Worm (Caenorhabditis elegans) whole organism, midembryonic: ENCODE data around the gene nas-7.

Experiments used
- T22C8.4 ChIP-seq: fragments of 200-800 bp; sonication (Bioruptor generic); IDR thresholded peaks from 2 replicates; pipeline ENCODE4 v1.3.6; 2022; ENCODE audit warnings: missing genetic modification characterization, missing compliant biosample characterization
- cog-1 ChIP-seq: sonication (generic microtip); optimal IDR thresholded peaks from 2 replicates; lab custom pipeline; 2016; ENCODE audit warnings: missing genetic modification characterization, missing compliant biosample characterization
- flt-1 ChIP-seq: fragments of 200-800 bp; sonication (Bioruptor generic); IDR thresholded peaks from 2 replicates; pipeline ENCODE4 v1.3.6; 2022; ENCODE audit warnings: missing genetic modification characterization, missing compliant biosample characterization
- klf-2 ChIP-seq: fragments of 200-800 bp; sonication (Bioruptor generic); conservative IDR thresholded peaks from 2 replicates; pipeline ENCODE4 v1.3.6; 2022; ENCODE audit warnings: missing genetic modification reagents, missing genetic modification characterization, missing compliant biosample characterization
- ref-1 ChIP-seq: fragments of 200-800 bp; sonication (Bioruptor generic); conservative IDR thresholded peaks from 2 replicates; pipeline ENCODE4 v1.3.6; 2022; ENCODE audit warnings: missing genetic modification reagents, missing genetic modification characterization, missing compliant biosample characterization
- tab-1 ChIP-seq: fragments of 200-800 bp; sonication (Bioruptor generic); IDR thresholded peaks from 2 replicates; pipeline ENCODE4 v1.3.6; 2022; ENCODE audit warnings: missing genetic modification characterization, missing compliant biosample characterization
- ztf-23 ChIP-seq: fragments of 200-800 bp; sonication (Bioruptor generic); IDR thresholded peaks from 2 replicates; pipeline ENCODE4 v1.3.6; 2022; ENCODE audit warnings: missing genetic modification reagents, missing genetic modification characterization, missing compliant biosample characterization
- ztf-29 ChIP-seq: fragments of 200-800 bp; sonication (Bioruptor generic); IDR thresholded peaks from 2 replicates; pipeline ENCODE4 v1.3.6; 2022; ENCODE audit warnings: missing genetic modification reagents, missing genetic modification characterization, missing compliant biosample characterization

ce11 chrII:7393922-7394689, 8.4 kb downstream of the nas-7 start:
- TF ChIP-seq tab-1 (GFP tag; lab: Robert Waterston, UW), result no peak
- TF ChIP-seq ztf-23, result no peak
- TF ChIP-seq flt-1 (GFP tag; lab: Robert Waterston, UW), result no peak
- no peak for TF ChIP-seq cog-1 (tag; lab: Kevin White, UChicago)
- no peak for TF ChIP-seq T22C8.4 (GFP tag; lab: Robert Waterston, UW)
- TF ChIP-seq klf-2 (GFP tag; lab: Robert Waterston, UW), result no peak
- no peak for TF ChIP-seq ztf-29 (GFP tag; lab: Robert Waterston, UW)
- no peak for TF ChIP-seq ref-1 (GFP tag; lab: Robert Waterston, UW)
